Worm (Caenorhabditis elegans) whole organism, mixed stage, embryonic: ENCODE data around the gene tmem-131.

Experiments
- M03D4.4 ChIP-seq: sonication (generic microtip); optimal IDR thresholded peaks from 2 replicates; lab custom pipeline; 2017; ENCODE audit warnings: mild to moderate bottlenecking, missing genetic modification characterization, missing compliant biosample characterization
- bed-3 ChIP-seq: fragments of 200-800 bp; sonication (Bioruptor generic); optimal IDR thresholded peaks from 3 replicates; lab custom pipeline; 2018; ENCODE audit warnings: mild to moderate bottlenecking, missing genetic modification characterization, moderate library complexity, missing compliant biosample characterization
- blmp-1 ChIP-seq: fragments of 150-350 bp; optimal IDR thresholded peaks from 2 replicates; lab custom pipeline; 2014; ENCODE audit warnings: missing biosample characterization, missing genetic modification characterization
- ceh-43 ChIP-seq: fragments of 200-800 bp; sonication (Bioruptor generic); optimal IDR thresholded peaks from 2 replicates; lab custom pipeline; 2018; ENCODE audit warnings: mild to moderate bottlenecking, missing genetic modification characterization, moderate library complexity, missing compliant biosample characterization
- ceh-83 ChIP-seq: fragments of 200-800 bp; sonication (Bioruptor generic); optimal IDR thresholded peaks from 2 replicates; lab custom pipeline; 2018; ENCODE audit warnings: mild to moderate bottlenecking, missing genetic modification characterization, missing compliant biosample characterization
- ces-1 ChIP-seq: fragments of 150-350 bp; optimal IDR thresholded peaks from 2 replicates; lab custom pipeline; 2014; ENCODE audit warnings: missing biosample characterization, missing genetic modification reagents, missing genetic modification characterization
- cnd-1 ChIP-seq: fragments of 200-800 bp; sonication (Bioruptor generic); optimal IDR thresholded peaks from 2 replicates; lab custom pipeline; 2018; ENCODE audit warnings: mild to moderate bottlenecking, missing genetic modification characterization, missing compliant biosample characterization
- drap-1 ChIP-seq: fragments of 200-800 bp; sonication (Bioruptor generic); optimal IDR thresholded peaks from 3 replicates; lab custom pipeline; 2018; ENCODE audit warnings: mild to moderate bottlenecking, missing genetic modification characterization, missing compliant biosample characterization
- elt-1 ChIP-seq: sonication (generic microtip); optimal IDR thresholded peaks from 2 replicates; lab custom pipeline; 2017; ENCODE audit warnings: missing genetic modification characterization, mild to moderate bottlenecking, missing compliant biosample characterization, antibody characterized with exemption, moderate library complexity, borderline replicate concordance; ENCODE audit not compliant: insufficient read depth
- elt-3 ChIP-seq: fragments of 150-350 bp; optimal IDR thresholded peaks from 2 replicates; lab custom pipeline; 2014; ENCODE audit warnings: missing biosample characterization, missing genetic modification characterization
- flh-1 ChIP-seq: fragments of 200-800 bp; sonication (Bioruptor generic); optimal IDR thresholded peaks from 2 replicates; lab custom pipeline; 2018; ENCODE audit warnings: mild to moderate bottlenecking, missing genetic modification characterization, moderate library complexity, missing compliant biosample characterization
- ham-2 ChIP-seq: fragments of 200-800 bp; sonication (Bioruptor generic); optimal IDR thresholded peaks from 2 replicates; lab custom pipeline; 2018; ENCODE audit warnings: mild to moderate bottlenecking, missing genetic modification characterization, missing compliant biosample characterization
- hlh-1 ChIP-seq: fragments of 150-350 bp; optimal IDR thresholded peaks from 2 replicates; lab custom pipeline; 2014; ENCODE audit warnings: missing biosample characterization, missing genetic modification reagents, missing genetic modification characterization
- lin-13 ChIP-seq: fragments of 150-350 bp; optimal IDR thresholded peaks from 2 replicates; lab custom pipeline; 2014; ENCODE audit warnings: missing biosample characterization, missing genetic modification characterization
- lin-32 ChIP-seq: fragments of 200-800 bp; sonication (Bioruptor generic); optimal IDR thresholded peaks from 2 replicates; lab custom pipeline; 2018; ENCODE audit warnings: mild to moderate bottlenecking, missing genetic modification characterization, missing compliant biosample characterization
- lsy-2 ChIP-seq: fragments of 150-350 bp; optimal IDR thresholded peaks from 2 replicates; lab custom pipeline; 2014; ENCODE audit warnings: missing biosample characterization, missing genetic modification characterization
- mab-5 ChIP-seq: fragments of 150-350 bp; optimal IDR thresholded peaks from 2 replicates; lab custom pipeline; 2014; ENCODE audit warnings: missing biosample characterization, missing genetic modification characterization
- mep-1 ChIP-seq: fragments of 150-350 bp; optimal IDR thresholded peaks from 2 replicates; lab custom pipeline; 2017; ENCODE audit warnings: missing biosample characterization, missing genetic modification reagents, missing genetic modification characterization, inconsistent platforms
- mls-2 ChIP-seq: sonication (generic microtip); optimal IDR thresholded peaks from 2 replicates; lab custom pipeline; 2016; ENCODE audit warnings: mild to moderate bottlenecking, missing genetic modification characterization, moderate library complexity, missing compliant biosample characterization
- nhr-12 ChIP-seq: fragments of 150-350 bp; optimal IDR thresholded peaks from 2 replicates; lab custom pipeline; 2014; ENCODE audit warnings: missing biosample characterization, missing genetic modification characterization
- nhr-2 ChIP-seq: fragments of 150-350 bp; optimal IDR thresholded peaks from 2 replicates; lab custom pipeline; 2014; ENCODE audit warnings: missing biosample characterization, missing genetic modification characterization
- nhr-237 ChIP-seq: fragments of 150-350 bp; optimal IDR thresholded peaks from 2 replicates; lab custom pipeline; 2014; ENCODE audit warnings: missing biosample characterization, missing genetic modification characterization
- nhr-28 ChIP-seq: fragments of 150-350 bp; optimal IDR thresholded peaks from 2 replicates; lab custom pipeline; 2014; ENCODE audit warnings: missing biosample characterization, missing genetic modification characterization
- pha-4 ChIP-seq: fragments of 150-350 bp; optimal IDR thresholded peaks from 2 replicates; lab custom pipeline; 2018; ENCODE audit warnings: missing biosample characterization, missing genetic modification reagents, missing genetic modification characterization
- sem-2 ChIP-seq: fragments of 200-800 bp; sonication (Bioruptor generic); optimal IDR thresholded peaks from 2 replicates; lab custom pipeline; 2018; ENCODE audit warnings: mild to moderate bottlenecking, missing genetic modification characterization, missing compliant biosample characterization
- snpc-4 ChIP-seq: fragments of 150-350 bp; optimal IDR thresholded peaks from 2 replicates; lab custom pipeline; 2014; ENCODE audit warnings: missing biosample characterization, missing genetic modification characterization
- sptf-1 ChIP-seq: sonication (generic microtip); optimal IDR thresholded peaks from 2 replicates; lab custom pipeline; 2017; ENCODE audit warnings: mild to moderate bottlenecking, missing genetic modification characterization, moderate library complexity, missing compliant biosample characterization
- tbx-8 ChIP-seq: fragments of 200-800 bp; sonication (Bioruptor generic); optimal IDR thresholded peaks from 2 replicates; lab custom pipeline; 2018; ENCODE audit warnings: mild to moderate bottlenecking, missing genetic modification characterization, moderate library complexity, missing compliant biosample characterization
- unc-120 ChIP-seq: sonication (generic microtip); optimal IDR thresholded peaks from 2 replicates; lab custom pipeline; 2017; ENCODE audit warnings: missing genetic modification characterization, missing compliant biosample characterization; ENCODE audit not compliant: poor library complexity, severe bottlenecking
- unc-39 ChIP-seq: fragments of 150-350 bp; optimal IDR thresholded peaks from 2 replicates; lab custom pipeline; 2014; ENCODE audit warnings: missing biosample characterization, missing genetic modification characterization
- unc-62 ChIP-seq: fragments of 150-350 bp; optimal IDR thresholded peaks from 2 replicates; lab custom pipeline; 2014; ENCODE audit warnings: missing biosample characterization, missing genetic modification reagents, missing genetic modification characterization
- zip-8 ChIP-seq: fragments of 150-350 bp; optimal IDR thresholded peaks from 2 replicates; lab custom pipeline; 2014; ENCODE audit warnings: missing biosample characterization, missing genetic modification characterization
- ztf-11 ChIP-seq: fragments of 150-350 bp; optimal IDR thresholded peaks from 2 replicates; lab custom pipeline; 2014; ENCODE audit warnings: missing biosample characterization, missing genetic modification characterization

Gene tmem-131

ce11 chrIII:4962393-4962792 is 35.6 kb downstream of the tmem-131 start, which contains the start of gene vps-22:
TSS of gene vps-22 (minus strand) at chrIII:4962493.
- TF ChIP-seq nhr-12 (tag; lab: Kevin White, UChicago) (no peak), unc-120 (no peak), zip-8 (no peak), nhr-28 (tag; lab: Kevin White, UChicago) (no peak), snpc-4 (no peak), lsy-2 (tag; lab: Kevin White, UChicago) (no peak)
- TF ChIP-seq, all 35 proteins: peak for 0

DNA sequence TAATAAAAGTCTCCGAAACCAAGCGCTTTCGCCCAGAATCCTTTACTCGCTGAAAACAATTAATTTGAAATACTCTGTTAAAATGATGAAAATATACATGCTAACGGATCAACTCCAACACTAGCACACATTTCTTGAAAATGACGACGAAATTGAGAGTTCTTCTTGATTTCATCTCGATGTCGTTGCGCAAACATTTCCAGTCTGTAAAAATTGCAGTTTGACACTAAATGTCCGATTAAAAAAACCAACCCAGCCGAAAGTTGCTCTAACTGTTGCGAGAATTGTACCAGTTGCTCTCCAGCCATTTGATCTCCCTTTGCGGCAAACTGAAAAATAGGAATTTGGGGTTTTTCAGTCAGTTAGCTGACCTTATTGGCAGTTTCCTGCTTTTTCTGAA is 36.7 kb downstream of the tmem-131 start:
- TF ChIP-seq sptf-1: no peak
- no peak for TF ChIP-seq nhr-28 (tag; lab: Kevin White, UChicago)

DNA sequence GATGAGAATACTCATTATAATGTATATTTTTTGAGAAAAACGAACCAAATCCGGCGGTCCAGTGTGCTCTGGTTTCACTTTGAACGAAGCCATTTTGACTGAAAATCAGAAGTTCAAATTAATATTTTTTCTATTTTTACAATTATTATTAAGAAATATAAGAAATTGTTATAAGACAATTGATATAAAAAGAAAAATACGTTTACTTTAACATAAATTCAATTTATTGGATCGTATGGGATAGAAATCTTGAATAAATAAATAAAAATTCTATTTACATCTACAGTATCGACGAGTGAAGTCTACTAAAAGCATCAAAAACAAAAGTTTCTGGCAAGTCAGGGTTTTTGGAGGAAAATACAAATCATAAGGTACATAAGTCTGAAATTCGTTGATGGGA is 37.8 kb downstream of the tmem-131 start, which contains the start of gene C27F2.4:
Gene C27F2.4, minus strand, starts transcription at position 101 of the 400 bp plus-strand sequence.
- no peak for TF ChIP-seq ces-1 (GFP tag; lab: Kevin White, UChicago)
- no peak for TF ChIP-seq ceh-43
- no peak for TF ChIP-seq zip-8
- no peak for TF ChIP-seq sem-2 (GFP tag; lab: Kevin White, UChicago)
- TF ChIP-seq ztf-11 (tag; lab: Kevin White, UChicago): no peak
- TF ChIP-seq flh-1 (GFP tag; lab: Kevin White, UChicago): no peak
- TF ChIP-seq nhr-2: no peak
- no peak for TF ChIP-seq elt-3 (tag; lab: Kevin White, UChicago)
- TF ChIP-seq mls-2 (tag; lab: Kevin White, UChicago): no peak
- no peak for TF ChIP-seq ham-2
- no peak for TF ChIP-seq drap-1 (GFP tag; lab: Kevin White, UChicago)

DNA sequence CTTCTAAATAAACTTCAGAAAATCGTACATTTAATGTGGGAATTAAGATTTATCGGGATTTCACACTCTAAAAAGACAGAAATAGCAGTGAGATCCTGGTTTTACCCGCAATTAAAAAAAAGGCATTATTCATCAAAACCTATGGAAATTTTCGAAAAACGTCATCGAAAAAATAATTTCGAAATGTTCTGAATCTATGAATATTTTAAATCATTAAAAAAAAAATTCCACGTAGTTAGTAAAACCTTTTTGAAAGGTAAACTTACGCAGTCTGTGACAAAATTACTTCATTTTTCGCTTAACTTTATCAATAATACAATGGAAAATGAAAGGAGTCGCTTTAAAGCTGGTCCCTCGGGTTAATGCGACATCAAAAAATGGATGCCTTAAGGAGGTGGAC is 41.4 kb downstream of the tmem-131 start, which contains the start of gene C26E6.1:
Gene C26E6.1, plus strand, starts transcription at position 301 of the 400 bp plus-strand sequence.
- no peak for TF ChIP-seq bed-3 (GFP tag; lab: Kevin White, UChicago)
- no peak for TF ChIP-seq unc-62 (GFP tag; lab: Kevin White, UChicago)
- no peak for TF ChIP-seq zip-8
- TF ChIP-seq hlh-1: no peak
- TF ChIP-seq lsy-2 (tag; lab: Kevin White, UChicago): no peak
- TF ChIP-seq pha-4 (tag; lab: Kevin White, UChicago): no peak

DNA sequence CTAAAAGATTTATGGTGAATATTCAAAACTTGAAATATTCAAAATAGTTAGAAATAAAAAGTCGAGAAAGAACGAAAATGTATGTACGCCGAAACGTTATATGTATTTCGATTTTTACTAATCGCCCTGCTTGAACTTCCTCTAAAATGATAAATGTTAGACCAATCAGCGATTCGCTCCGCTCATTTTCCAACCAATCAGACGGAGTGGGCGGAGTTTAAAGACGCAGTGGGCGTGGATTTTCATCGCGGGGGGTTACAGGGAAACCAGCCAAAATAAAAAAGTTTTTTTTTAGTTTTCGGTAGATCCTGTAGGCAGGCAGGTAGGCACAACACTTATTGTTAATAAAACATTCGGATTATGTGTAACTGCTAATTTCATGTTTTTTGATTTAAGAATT is 45.0 kb downstream of the tmem-131 start:
- TF ChIP-seq unc-39 (tag; lab: Kevin White, UChicago) (no peak), mab-5 (tag; lab: Kevin White, UChicago) (no peak), ceh-83 (no peak), unc-62 (GFP tag; lab: Kevin White, UChicago) (no peak), flh-1 (GFP tag; lab: Kevin White, UChicago) (no peak), elt-3 (tag; lab: Kevin White, UChicago) (no peak), mep-1 (tag; lab: Kevin White, UChicago) (no peak), blmp-1 (tag; lab: Kevin White, UChicago) (no peak), ztf-11 (tag; lab: Kevin White, UChicago) (no peak), mls-2 (tag; lab: Kevin White, UChicago) (no peak), ces-1 (GFP tag; lab: Kevin White, UChicago) (no peak), bed-3 (GFP tag; lab: Kevin White, UChicago) (no peak), lin-13 (tag; lab: Kevin White, UChicago) (no peak), nhr-2 (no peak), lin-32 (GFP tag; lab: Kevin White, UChicago) (no peak), ceh-43 (no peak), tbx-8 (GFP tag; lab: Kevin White, UChicago) (no peak), lsy-2 (tag; lab: Kevin White, UChicago) (no peak), unc-120 (no peak), drap-1 (GFP tag; lab: Kevin White, UChicago) (no peak)

ce11 chrIII:4951824-4952223 is 46.1 kb downstream of the tmem-131 start, which contains the start of gene flh-2:
TSS of gene flh-2 (plus strand) at chrIII:4952124.
- no peak for TF ChIP-seq mab-5 (tag; lab: Kevin White, UChicago)
- TF ChIP-seq nhr-237 (tag; lab: Kevin White, UChicago): no peak
- TF ChIP-seq M03D4.4: no peak
- TF ChIP-seq ztf-11 (tag; lab: Kevin White, UChicago): no peak
- no peak for TF ChIP-seq hlh-1
- TF ChIP-seq pha-4 (tag; lab: Kevin White, UChicago): no peak
- TF ChIP-seq cnd-1: no peak
- no peak for TF ChIP-seq elt-1 (tag; lab: Kevin White, UChicago)
- no peak for TF ChIP-seq drap-1 (GFP tag; lab: Kevin White, UChicago)
